Worm (Caenorhabditis elegans): ENCODE data around the gene frpr-5.

DNA sequence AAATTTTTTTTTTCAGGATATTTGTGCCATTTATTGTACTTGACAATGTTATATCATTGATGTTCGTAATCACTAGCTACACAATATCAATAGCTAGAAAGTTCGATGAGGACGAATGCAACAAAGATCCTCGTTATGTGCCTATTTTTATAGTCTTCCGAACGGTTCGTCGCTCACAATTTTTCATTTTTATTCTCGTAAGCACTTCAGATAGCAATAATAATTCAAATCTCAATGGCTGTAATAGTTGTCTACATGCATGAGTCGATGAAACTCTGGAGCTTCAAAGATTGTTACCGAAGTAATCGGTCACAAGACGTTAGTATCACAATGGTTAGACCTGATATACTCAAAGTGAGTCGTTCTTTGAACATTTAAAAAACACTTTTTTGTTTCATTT, 6.7 kb downstream of the frpr-5 start:
- no peak for TF ChIP-seq ceh-82 (tag; optimal IDR thresholded peaks at IDR 0.05)
- no peak for TF ChIP-seq lsy-2 (tag; optimal IDR thresholded peaks at IDR 0.05)
- TF ChIP-seq efl-3 (GFP tag; optimal IDR thresholded peaks at IDR 0.05) = no peak
- no peak for TF ChIP-seq ztf-11 (tag; optimal IDR thresholded peaks at IDR 0.05)
- TF ChIP-seq lir-3 (tag; optimal IDR thresholded peaks at IDR 0.05; ENCODE audit: poor library complexity) = no peak
- no peak for TF ChIP-seq skn-1 (tag; optimal IDR thresholded peaks at IDR 0.05)
- TF ChIP-seq aly-2 (tag; optimal IDR thresholded peaks at IDR 0.05) = no peak
- no peak for TF ChIP-seq lin-39 (tag; optimal IDR thresholded peaks at IDR 0.05)
- TF ChIP-seq unc-130 (tag; optimal IDR thresholded peaks at IDR 0.05) = no peak
- TF ChIP-seq unc-62 (GFP tag; optimal IDR thresholded peaks at IDR 0.05) = no peak
- TF ChIP-seq nhr-77 (tag; optimal IDR thresholded peaks at IDR 0.05) = no peak
